Worm (Caenorhabditis elegans) whole organism, L3 larva: ENCODE measurements around the gene rrc-1.

Experiments
- ceh-82 ChIP-seq: fragments of 150-350 bp; optimal IDR thresholded peaks from 2 replicates; lab custom pipeline; 2014; ENCODE audit warnings: missing biosample characterization, missing genetic modification characterization
- ceh-9 ChIP-seq: sonication (generic microtip); optimal IDR thresholded peaks from 2 replicates; lab custom pipeline; 2018; ENCODE audit warnings: missing biosample characterization, missing genetic modification characterization
- elt-2 ChIP-seq: sonication (generic microtip); optimal IDR thresholded peaks from 2 replicates; lab custom pipeline; 2016; ENCODE audit warnings: missing genetic modification reagents, mild to moderate bottlenecking, missing genetic modification characterization, missing compliant biosample characterization
- elt-3 ChIP-seq, 3 experiments: fragments of 150-350 bp in 1 of 3; sonication (generic microtip) in 2 of 3; optimal IDR thresholded peaks; 2 replicates in 2 of 3; 4 replicates in 1 of 3; lab custom pipeline; 2014 to 2017; ENCODE audit warnings: missing biosample characterization in 3 of 3, missing genetic modification characterization in 3 of 3
- fkh-10 ChIP-seq: sonication (generic microtip); optimal IDR thresholded peaks from 2 replicates; lab custom pipeline; 2017; ENCODE audit warnings: missing biosample characterization, missing genetic modification reagents, missing genetic modification characterization
- hmg-11 ChIP-seq: sonication (generic microtip); optimal IDR thresholded peaks from 2 replicates; lab custom pipeline; 2016; ENCODE audit warnings: missing genetic modification characterization, missing compliant biosample characterization
- lin-15B ChIP-seq: fragments of 150-350 bp; optimal IDR thresholded peaks from 2 replicates; lab custom pipeline; 2014; ENCODE audit warnings: missing biosample characterization, missing genetic modification characterization
- nhr-76 ChIP-seq: fragments of 150-350 bp; sonication (generic microtip); optimal IDR thresholded peaks from 5 replicates; lab custom pipeline; 2014; ENCODE audit warnings: missing biosample characterization, missing genetic modification characterization
- pha-4 ChIP-seq: fragments of 150-350 bp; optimal IDR thresholded peaks from 2 replicates; lab custom pipeline; 2014; ENCODE audit warnings: missing biosample characterization, missing genetic modification reagents, missing genetic modification characterization
- pqm-1 ChIP-seq: fragments of 150-350 bp; optimal IDR thresholded peaks from 2 replicates; lab custom pipeline; 2017; ENCODE audit warnings: missing biosample characterization, missing genetic modification characterization, inconsistent platforms
- skn-1 ChIP-seq: fragments of 150-350 bp; optimal IDR thresholded peaks from 2 replicates; lab custom pipeline; 2014; ENCODE audit warnings: missing biosample characterization, missing genetic modification characterization
- ztf-11 ChIP-seq: fragments of 150-350 bp; optimal IDR thresholded peaks from 2 replicates; lab custom pipeline; 2014; ENCODE audit warnings: missing biosample characterization, missing genetic modification characterization
- ztf-4 ChIP-seq: fragments of 150-350 bp; optimal IDR thresholded peaks from 2 replicates; lab custom pipeline; 2014; ENCODE audit warnings: missing biosample characterization, missing genetic modification characterization

- TF ChIP-seq fkh-10 (no peak), pqm-1 (tag; lab: Kevin White, UChicago) (peak; percentile 92), ceh-82 (tag; lab: Kevin White, UChicago) (no peak), hmg-11 (tag; lab: Kevin White, UChicago) (no peak), skn-1 (tag; lab: Kevin White, UChicago) (no peak), lin-15B (no peak), ztf-4 (no peak), nhr-76 (tag; lab: Kevin White, UChicago) (no peak), pha-4 (peak; percentile 3), ceh-9 (tag; lab: Kevin White, UChicago) (no peak), ztf-11 (tag; lab: Kevin White, UChicago) (no peak), elt-3 (tag; optimal IDR thresholded peaks at IDR 0.05; lab: Kevin White, UChicago) (no peak), elt-2 (tag; lab: Kevin White, UChicago) (peak; percentile 91)
Measured at ce11 chrX:9858069-9858468, 27.0 kb upstream of the rrc-1 start, which contains the start of gene scav-5.
